Worm (Caenorhabditis elegans) whole organism, dauer: ENCODE results near the gene cpna-2.

Experiments
- unc-62 ChIP-seq: sonication (generic microtip); optimal IDR thresholded peaks from 2 replicates; lab custom pipeline; 2017; ENCODE audit warnings: missing biosample characterization, missing genetic modification reagents, missing genetic modification characterization

The cpna-2 gene

ce11 chrII:7792514-7792913 lies 67.8 kb downstream of the cpna-2 start:
- TF ChIP-seq unc-62 (GFP tag; lab: Kevin White, UChicago): no peak

DNA sequence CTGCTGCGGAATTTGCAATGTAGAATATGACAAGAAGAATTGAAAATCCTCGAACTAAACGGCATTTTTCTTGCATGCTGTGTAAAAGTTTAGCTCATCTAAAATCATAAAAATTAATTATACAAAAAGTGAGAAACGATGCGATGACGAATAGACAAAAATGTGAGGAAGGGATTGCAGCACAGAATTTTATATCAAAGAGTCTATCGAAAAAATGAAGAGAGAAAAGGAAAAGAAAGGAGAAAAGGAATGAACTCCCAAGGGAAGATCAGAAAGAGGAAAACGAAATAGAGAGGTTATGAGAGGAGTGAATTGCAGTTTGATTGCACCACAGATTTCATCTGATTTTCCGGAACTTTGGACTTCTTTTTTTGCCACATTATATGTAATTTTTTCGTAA lies 69.5 kb downstream of the cpna-2 start, which contains the start of gene glr-4:
Gene glr-4 (minus strand): TSS at position 101 of the 400 bp plus-strand sequence.
- TF ChIP-seq unc-62 (GFP tag; lab: Kevin White, UChicago): no peak

DNA sequence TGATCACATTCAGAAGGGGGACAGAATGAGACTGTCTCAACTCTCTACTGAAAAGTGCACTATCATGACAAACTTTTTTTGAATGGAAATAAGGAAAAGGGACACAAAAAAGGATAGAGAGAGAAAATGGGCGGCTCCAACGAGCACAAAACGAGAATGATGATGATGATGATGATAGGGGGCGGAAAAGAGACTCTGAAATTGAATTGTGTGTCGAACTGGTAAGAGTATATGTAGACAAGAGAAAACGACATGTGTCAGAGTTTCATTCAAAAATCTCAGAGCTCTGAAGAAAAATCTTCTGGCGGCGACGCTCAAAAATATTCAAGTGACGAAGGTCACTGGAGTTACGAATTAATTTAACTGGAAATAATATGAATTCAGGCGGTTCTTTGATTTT lies 70.6 kb downstream of the cpna-2 start:
- no peak for TF ChIP-seq unc-62 (GFP tag; lab: Kevin White, UChicago)

DNA sequence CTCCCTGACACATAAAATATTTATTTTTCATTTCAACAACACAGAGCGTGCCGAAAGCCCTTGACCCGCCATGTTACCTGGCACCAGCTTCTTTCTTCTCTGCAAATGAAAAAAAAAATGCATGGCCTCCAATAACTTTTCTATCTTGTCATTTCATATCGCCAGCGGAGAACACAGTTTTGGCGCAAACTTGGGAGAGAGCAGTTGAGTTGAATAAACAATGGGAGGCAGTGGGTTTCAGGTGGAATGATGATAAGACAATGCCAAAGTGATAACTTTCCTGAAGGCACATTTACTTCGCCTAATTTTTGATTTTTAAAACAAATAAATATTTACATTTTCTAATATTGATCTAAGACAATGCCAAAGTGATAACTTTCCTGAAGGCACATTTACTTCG lies 76.6 kb downstream of the cpna-2 start:
- no peak for TF ChIP-seq unc-62 (GFP tag; lab: Kevin White, UChicago)

ce11 chrII:7801899-7802298 lies 77.2 kb downstream of the cpna-2 start:
- no peak for TF ChIP-seq unc-62 (GFP tag; lab: Kevin White, UChicago)
